Worm (Caenorhabditis elegans): ENCODE results near the gene C56G3.2.

C56G3.2 gene

ce11 chrX:7400788-7401187, 35.4 kb downstream of the C56G3.2 start, which contains the start of gene C10A4.4:
C10A4.4 (plus strand) TSS chrX:7401088.
- TF ChIP-seq nhr-76 (tag; optimal IDR thresholded peaks at IDR 0.05) (no peak), nhr-25 (tag; optimal IDR thresholded peaks at IDR 0.05; ENCODE audit: borderline replicate concordance, insufficient read depth) (no peak), ces-1 (GFP tag; optimal IDR thresholded peaks at IDR 0.05) (no peak), ceh-28 (tag; optimal IDR thresholded peaks at IDR 0.05) (no peak), duxl-1 (tag; optimal IDR thresholded peaks at IDR 0.05; ENCODE audit: poor library complexity) (no peak), skn-1 (tag; optimal IDR thresholded peaks at IDR 0.05) (no peak), dpl-1 (GFP tag; optimal IDR thresholded peaks at IDR 0.05) (no peak), madf-5 (GFP tag; IDR thresholded peaks at IDR 0.05) (no peak), gei-8 (GFP tag; optimal IDR thresholded peaks at IDR 0.05) (no peak), madf-9 (GFP tag; conservative IDR thresholded peaks at IDR 0.05) (no peak), Y48G9A.11 (GFP tag; IDR thresholded peaks at IDR 0.05) (no peak), ama-1 (optimal IDR thresholded peaks at IDR 0.05) (no peak), daf-12 (tag; optimal IDR thresholded peaks at IDR 0.05) (no peak), mes-2 (tag; optimal IDR thresholded peaks at IDR 0.05; ENCODE audit: poor library complexity, severe bottlenecking) (no peak), tra-1 (GFP tag; IDR thresholded peaks at IDR 0.05) (no peak), unc-62 (GFP tag; optimal IDR thresholded peaks at IDR 0.05 in 1 of 2) (no peak), unc-62 (tag; optimal IDR thresholded peaks at IDR 0.05) (no peak), hif-1 (tag; optimal IDR thresholded peaks at IDR 0.05) (no peak)

- TF ChIP-seq unc-62 (GFP tag; optimal IDR thresholded peaks at IDR 0.05 in 1 of 2) (peak in 1 of 2 experiments; percentile 74), unc-62 (tag; optimal IDR thresholded peaks at IDR 0.05) (no peak), snpc-4 (tag; optimal IDR thresholded peaks at IDR 0.05) (no peak), nhr-6 (tag; optimal IDR thresholded peaks at IDR 0.05) (no peak), aha-1 (tag) (peak; percentile 91)
Measured at ce11 chrX:7404551-7404950, 39.2 kb downstream of the C56G3.2 start.

ce11 chrX:7405393-7405792, 40.0 kb downstream of the C56G3.2 start, which contains the start of gene C10A4.3:
C10A4.3 (plus strand) TSS chrX:7405693.
- TF ChIP-seq F44E2.7 (GFP tag; IDR thresholded peaks at IDR 0.05) (no peak), pha-4 (GFP tag; IDR thresholded peaks at IDR 0.05) (no peak), pha-4 (tag; optimal IDR thresholded peaks at IDR 0.05) (no peak), F37D6.2 (tag; optimal IDR thresholded peaks at IDR 0.05) (no peak), madf-9 (GFP tag; conservative IDR thresholded peaks at IDR 0.05) (no peak), unc-62 (GFP tag; optimal IDR thresholded peaks at IDR 0.05 in 1 of 2) (no peak), unc-62 (tag; optimal IDR thresholded peaks at IDR 0.05) (no peak), daf-19 (GFP tag; conservative IDR thresholded peaks at IDR 0.05) (no peak), dmd-6 (GFP tag; IDR thresholded peaks at IDR 0.05) (no peak), R02D3.7 (tag; optimal IDR thresholded peaks at IDR 0.05) (no peak), php-3 (GFP tag; IDR thresholded peaks at IDR 0.05) (no peak), F49E8.2 (tag; optimal IDR thresholded peaks at IDR 0.05; ENCODE audit: borderline replicate concordance) (no peak), mes-2 (tag; optimal IDR thresholded peaks at IDR 0.05; ENCODE audit: poor library complexity, severe bottlenecking) (no peak), hif-1 (tag; optimal IDR thresholded peaks at IDR 0.05) (no peak)

- TF ChIP-seq F26F4.8 (GFP tag; conservative IDR thresholded peaks at IDR 0.05) (no peak), hlh-11 (tag; optimal IDR thresholded peaks at IDR 0.05) (no peak), nhr-111 (GFP tag; optimal IDR thresholded peaks at IDR 0.05) (no peak), mxl-2 (GFP tag; conservative IDR thresholded peaks at IDR 0.05) (no peak), set-16 (GFP tag; IDR thresholded peaks at IDR 0.05) (no peak), ces-1 (GFP tag; optimal IDR thresholded peaks at IDR 0.05) (no peak), lin-15B (tag; optimal IDR thresholded peaks at IDR 0.05) (no peak), ceh-62 (tag; optimal IDR thresholded peaks at IDR 0.05) (no peak), spr-3 (GFP tag; optimal IDR thresholded peaks at IDR 0.05) (no peak)
Measured at ce11 chrX:7407749-7408148, 42.4 kb downstream of the C56G3.2 start.
